Fruit fly (Drosophila melanogaster) Kc167 (cell line): ENCODE measurements around the gene spas.

Experiments used
- Myc ChIP-seq: fragments of >200 bp; optimal IDR thresholded peaks from 2 replicates; lab custom pipeline; 2017; ENCODE audit warnings: missing external identifiers
- Sin3A ChIP-seq: fragments of >200 bp; optimal IDR thresholded peaks from 2 replicates; lab custom pipeline; 2018; ENCODE audit warnings: missing external identifiers
- h ChIP-seq: fragments of >200 bp; optimal IDR thresholded peaks from 3 replicates; lab custom pipeline; 2018; ENCODE audit warnings: missing external identifiers
- insv ChIP-seq: fragments of >200 bp; optimal IDR thresholded peaks from 3 replicates; lab custom pipeline; 2018; ENCODE audit warnings: missing external identifiers
- psq ChIP-seq: fragments of >200 bp; optimal IDR thresholded peaks from 2 replicates; lab custom pipeline; 2017; ENCODE audit warnings: missing external identifiers
- ttk ChIP-seq: sonication (Bioruptor generic); optimal IDR thresholded peaks from 2 replicates; lab custom pipeline; 2017; ENCODE audit warnings: missing external identifiers

spas gene

DNA sequence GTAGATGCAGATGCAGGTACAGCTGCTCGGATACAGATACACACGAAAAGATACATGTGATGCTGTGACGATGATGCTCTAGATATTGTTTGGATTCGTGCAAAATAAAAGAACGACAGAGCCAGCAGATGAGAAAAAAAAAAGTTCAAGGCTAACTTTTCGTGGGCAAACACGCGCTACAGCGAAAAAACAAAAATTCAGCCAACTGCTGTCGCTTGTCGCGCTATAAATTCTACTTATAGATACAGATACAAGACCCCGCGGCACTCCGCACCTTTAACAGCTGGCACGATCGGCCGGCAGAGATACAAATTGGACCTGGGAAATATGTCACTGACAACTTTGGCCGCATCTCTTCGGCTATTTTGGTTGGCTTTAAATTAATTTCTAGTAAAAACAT is 11.5 kb upstream of the spas start:
- TF ChIP-seq ttk = no peak
- no peak for TF ChIP-seq psq (lab: Kevin White, UChicago)
- no peak for TF ChIP-seq h (lab: Kevin White, UChicago)
- no peak for TF ChIP-seq insv (lab: Kevin White, UChicago)
- TF ChIP-seq Sin3A (lab: Kevin White, UChicago) = no peak

DNA sequence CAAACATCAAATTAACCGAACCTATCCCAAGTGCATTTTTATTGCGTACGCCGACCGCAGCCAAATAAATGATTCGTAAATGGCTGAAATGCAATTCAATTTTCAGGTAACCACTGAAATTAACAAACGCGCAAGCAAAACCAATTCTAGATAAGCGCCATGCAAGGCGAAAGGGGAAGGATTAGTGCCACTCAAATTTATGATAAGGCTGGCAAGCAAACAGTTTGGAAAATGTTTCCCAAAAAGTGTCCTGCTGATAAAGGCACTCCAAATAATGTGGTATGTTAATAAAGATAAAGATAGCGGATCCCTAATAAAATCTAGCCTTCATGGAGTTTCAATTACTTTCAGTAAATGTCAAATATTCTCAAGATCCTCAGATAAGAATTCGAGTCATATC is 10.8 kb upstream of the spas start:
- TF ChIP-seq insv (lab: Kevin White, UChicago) (no peak), h (lab: Kevin White, UChicago) (no peak), Sin3A (lab: Kevin White, UChicago) (no peak), ttk (no peak), Myc (lab: Kevin White, UChicago) (no peak), psq (lab: Kevin White, UChicago) (no peak)

DNA sequence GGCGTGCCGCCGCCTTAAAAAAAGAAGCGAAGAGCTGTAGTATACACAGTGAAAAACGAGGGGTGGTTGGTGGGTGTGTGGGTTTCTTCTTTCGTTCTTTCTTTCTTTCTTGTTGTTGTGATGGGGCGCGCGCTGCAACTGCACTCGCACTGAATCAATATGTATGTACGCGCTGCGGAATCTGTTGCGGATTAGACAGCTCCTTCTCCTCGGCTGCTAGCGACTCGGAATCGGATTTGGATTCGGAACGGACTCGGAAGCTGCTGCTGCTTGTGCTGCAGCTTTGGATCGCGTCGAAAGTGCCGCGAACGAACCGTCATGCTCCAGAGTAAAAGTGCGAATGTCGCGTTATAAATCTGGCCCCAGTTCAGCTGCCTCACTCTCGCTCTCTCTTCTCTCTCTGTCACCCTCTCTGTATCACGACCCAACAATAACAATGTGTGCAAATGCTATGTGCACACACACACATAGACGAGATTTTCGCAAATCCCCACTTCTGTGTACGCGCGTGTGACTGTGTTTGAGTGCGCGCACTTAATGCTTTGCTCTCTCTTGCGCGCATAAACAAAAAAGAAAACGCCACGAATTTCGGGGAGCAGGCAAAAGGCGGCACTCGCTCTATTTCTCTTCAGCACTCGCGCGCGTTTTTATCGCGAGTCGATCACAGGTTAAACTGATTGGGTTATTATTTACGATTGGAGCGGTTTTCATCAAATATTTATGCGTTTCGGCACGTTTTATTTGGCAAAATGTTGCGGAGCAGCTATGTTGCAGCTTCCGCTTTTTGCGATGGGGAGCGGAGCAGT is 6.8 kb upstream of the spas start:
- no peak for TF ChIP-seq ttk
- TF ChIP-seq h (lab: Kevin White, UChicago) = no peak
- TF ChIP-seq insv (lab: Kevin White, UChicago) = no peak

DNA sequence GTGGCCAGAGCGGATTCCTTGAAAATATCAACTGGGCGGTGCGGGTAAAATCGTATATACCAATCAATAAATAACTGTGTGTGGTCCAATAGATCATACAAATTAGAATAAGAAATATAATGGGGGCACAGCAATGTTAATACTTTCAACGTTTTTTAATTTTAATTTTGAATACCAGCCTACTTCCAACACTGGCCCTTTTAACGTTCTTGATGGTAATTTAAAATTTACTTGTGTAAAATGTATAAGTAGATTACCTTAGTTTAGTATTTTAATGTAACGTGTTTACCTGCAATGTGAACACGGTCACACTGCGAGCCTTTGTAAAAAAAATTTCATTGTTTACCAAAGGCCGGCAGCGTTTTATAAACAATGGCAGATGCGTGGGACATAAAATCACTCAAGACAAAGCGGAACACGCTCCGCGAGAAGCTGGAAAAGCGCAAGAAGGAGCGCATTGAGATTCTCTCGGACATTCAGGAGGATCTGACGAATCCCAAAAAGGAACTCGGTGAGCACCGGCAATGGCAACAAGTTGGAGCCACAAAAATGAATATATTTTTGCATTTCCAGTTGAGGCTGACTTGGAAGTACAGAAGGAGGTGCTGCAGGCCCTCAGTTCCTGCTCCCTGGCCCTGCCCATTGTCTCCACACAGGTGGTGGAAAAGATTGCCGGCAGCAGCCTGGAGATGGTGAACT is 6.0 kb upstream of the spas start, which contains the start of the genes KrT95D and Mettl3:
Gene KrT95D (minus strand): TSS at position 3 of the 699 bp plus-strand sequence.
Gene Mettl3 (plus strand): TSS at position 333 of the 699 bp plus-strand sequence.
- TF ChIP-seq Sin3A (lab: Kevin White, UChicago) (peak; percentile 68), h (lab: Kevin White, UChicago) (no peak)

DNA sequence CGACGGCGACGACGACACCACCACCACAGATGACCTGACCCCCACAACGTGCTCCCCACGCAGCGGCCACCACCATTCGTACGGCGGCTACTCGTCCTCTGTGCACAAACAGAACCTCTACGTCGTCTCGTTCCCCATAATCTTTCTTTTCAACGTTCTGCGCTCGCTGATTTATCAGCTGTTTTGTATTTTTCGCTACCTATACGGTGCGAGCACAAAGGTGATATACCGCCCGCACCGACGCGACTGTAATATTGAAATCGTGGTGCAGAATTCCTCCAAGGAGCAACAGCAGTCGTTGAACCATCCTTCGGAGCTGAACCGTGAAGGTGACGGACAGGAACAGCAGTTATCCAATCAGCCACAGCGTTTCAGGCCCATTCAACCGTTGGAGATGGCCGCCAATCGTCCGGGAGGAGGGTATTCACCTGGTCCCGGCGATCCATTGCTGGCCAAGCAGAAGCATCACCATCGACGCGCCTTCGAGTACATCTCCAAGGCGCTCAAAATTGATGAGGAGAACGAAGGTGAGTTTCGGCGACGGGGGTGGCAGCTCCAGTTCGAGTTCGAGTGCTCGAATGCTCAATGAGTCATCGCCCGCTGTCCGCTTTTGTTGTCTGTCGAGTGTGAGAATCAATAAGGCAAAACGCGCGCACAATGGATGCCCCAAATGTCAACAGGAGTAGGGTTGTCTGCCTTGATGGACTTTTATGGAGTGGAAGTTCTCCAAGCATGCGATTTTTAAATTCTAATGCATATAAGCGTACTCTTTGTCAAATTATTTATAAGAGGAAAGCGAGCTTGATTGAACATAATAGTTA is 931 bp downstream of the spas start, which contains the start of gene Miro:
Gene Miro (minus strand): TSS at position 112 of the 821 bp plus-strand sequence.
- TF ChIP-seq ttk (no peak), h (lab: Kevin White, UChicago) (no peak), insv (lab: Kevin White, UChicago) (no peak), Myc (lab: Kevin White, UChicago) (no peak), psq (lab: Kevin White, UChicago) (no peak), Sin3A (lab: Kevin White, UChicago) (no peak)

DNA sequence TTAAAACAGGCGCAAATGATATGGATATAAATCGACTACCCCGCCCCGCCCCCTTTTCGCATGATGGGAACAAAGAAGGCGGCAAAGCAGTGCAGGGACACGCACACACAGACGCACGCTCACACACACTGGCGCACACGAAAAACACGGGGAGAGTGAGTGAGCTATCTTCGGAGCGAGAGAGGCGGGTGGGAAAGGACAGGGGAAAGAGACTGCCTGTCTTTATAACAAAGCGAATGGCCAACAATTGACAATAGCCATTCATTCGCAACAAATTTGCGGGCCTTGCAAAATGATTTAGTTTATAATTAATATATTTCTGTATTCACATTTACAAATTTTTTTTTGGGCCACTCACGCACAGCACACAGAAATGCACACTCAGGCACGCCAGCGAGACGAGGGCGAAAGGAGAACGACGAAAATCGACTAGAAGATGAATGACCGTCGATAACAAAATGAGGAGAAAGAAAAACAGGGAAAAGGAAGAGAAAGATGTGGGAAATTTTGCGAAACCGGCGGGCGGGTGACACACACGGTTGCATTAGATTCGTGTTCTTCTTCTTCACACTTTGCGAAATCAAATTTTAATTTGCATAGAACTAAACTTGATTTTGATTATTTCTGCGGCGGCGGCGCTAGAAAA is 8.7 kb downstream of the spas start:
- TF ChIP-seq psq (lab: Kevin White, UChicago) (no peak), insv (lab: Kevin White, UChicago) (no peak), ttk (no peak), Myc (lab: Kevin White, UChicago) (no peak), Sin3A (lab: Kevin White, UChicago) (no peak), h (lab: Kevin White, UChicago) (no peak)

DNA sequence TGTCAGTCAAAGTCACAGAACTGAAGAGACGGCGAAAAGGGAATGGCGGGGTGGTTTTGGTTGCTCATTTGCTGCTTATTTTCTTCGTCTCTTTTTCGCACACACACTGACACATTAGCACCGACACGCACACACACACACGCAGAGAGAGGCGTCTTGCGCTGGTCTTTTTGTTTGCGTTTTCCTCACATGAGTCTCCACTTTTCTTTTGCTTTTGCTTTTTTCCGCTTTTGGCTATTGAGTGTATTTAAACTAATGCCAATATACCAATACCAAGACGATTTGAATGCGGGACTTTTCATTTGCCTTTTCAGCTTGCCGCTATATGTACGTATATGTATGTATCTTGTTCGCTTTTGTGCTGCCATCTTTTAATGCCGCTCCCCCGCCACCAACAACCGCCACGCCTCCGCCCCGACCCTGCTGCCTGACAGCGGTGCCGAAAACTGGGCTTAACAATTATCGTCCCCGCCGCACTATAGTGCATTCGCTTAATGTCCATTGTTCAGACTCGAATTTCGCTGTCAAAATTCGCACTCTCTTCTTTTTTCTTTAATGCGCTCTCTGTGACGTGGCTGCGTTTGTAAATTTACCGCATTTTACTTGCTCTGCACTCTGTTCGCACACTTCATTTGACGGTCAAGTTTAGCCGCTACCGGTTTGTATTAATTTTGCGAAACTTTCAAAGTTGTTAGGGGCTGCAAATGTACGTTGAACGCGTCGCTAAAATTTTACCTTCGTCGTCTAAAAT is 9.4 kb downstream of the spas start, which contains the start of gene CG5986:
Gene CG5986 (plus strand): TSS at position 565 of the 751 bp plus-strand sequence.
- TF ChIP-seq psq (lab: Kevin White, UChicago) (peak; percentile 93), insv (lab: Kevin White, UChicago) (no peak), ttk (no peak), Sin3A (lab: Kevin White, UChicago) (no peak), Myc (lab: Kevin White, UChicago) (no peak), h (lab: Kevin White, UChicago) (no peak)

DNA sequence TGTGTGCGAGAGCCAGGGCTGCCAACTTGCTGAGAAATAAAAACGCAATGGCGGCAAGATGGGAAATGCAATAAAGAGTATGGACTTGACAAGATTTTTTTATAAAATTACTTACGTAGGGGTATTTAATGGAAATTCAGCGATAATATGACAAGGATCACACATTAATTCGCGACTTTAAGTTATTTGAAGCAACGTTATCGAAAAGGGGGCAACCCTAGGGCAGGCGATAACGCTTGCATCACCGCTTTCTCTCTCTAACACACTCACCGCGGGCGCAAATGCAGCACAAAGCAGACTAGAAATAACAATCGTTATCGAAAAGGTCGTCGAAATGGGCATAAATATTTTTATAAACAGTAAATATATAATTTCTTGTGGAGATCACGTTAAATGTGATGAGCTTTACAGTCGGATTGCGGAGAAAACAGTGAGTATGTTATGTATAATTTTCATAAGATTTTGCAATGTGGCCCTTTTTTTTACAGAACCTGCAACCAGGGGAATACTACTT is 10.0 kb downstream of the spas start, which contains the start of gene Rox8:
Gene Rox8 (minus strand): TSS at position 268 of the 514 bp plus-strand sequence.
- TF ChIP-seq insv (lab: Kevin White, UChicago) (no peak), Myc (lab: Kevin White, UChicago) (no peak), h (lab: Kevin White, UChicago) (no peak), psq (lab: Kevin White, UChicago) (peak; percentile 6), Sin3A (lab: Kevin White, UChicago) (no peak)

DNA sequence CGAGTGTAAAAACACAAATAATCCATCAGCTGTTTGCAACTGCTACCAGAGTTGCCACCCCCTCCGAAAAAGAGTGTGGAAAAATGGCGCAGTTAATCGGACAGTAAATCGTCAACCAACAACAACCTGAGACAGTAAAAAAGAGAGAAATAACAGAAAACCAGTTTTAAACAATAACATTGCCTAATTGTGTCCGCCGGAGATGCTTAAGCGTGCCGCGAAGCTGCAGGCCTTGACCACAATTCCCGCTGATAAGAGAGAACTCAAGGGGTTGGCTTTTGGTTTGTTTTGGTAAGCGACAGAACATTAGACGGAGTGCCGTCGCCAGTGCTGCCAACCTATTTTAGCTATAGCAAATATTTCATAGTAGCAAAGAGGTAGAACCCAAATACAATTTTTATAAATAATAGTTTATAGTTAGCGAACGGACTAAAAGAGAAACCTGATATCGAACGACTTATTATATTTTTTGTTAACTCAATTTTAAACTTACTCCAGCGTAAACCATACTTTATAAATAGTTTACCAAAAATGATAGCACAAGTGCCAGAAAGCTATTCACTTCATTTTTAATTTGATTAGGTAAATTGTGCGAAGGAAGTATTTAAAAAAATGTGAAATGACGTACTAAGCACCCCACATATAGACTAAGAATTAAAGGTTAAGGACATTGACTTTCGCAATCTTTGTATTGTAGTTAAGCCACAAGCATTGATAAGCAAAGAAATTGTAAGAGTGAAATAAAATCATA is 12.8 kb downstream of the spas start, which contains the start of the genes Atg6 and Pisd:
Gene Atg6 (minus strand): TSS at position 93 of the 751 bp plus-strand sequence.
Gene Pisd (plus strand): TSS at position 94 of the 751 bp plus-strand sequence.
- no peak for TF ChIP-seq ttk
- no peak for TF ChIP-seq h (lab: Kevin White, UChicago)
- no peak for TF ChIP-seq Myc (lab: Kevin White, UChicago)
- no peak for TF ChIP-seq Sin3A (lab: Kevin White, UChicago)
- TF ChIP-seq insv (lab: Kevin White, UChicago) = no peak
- no peak for TF ChIP-seq psq (lab: Kevin White, UChicago)
